Worm (Caenorhabditis elegans): ENCODE results near the gene acr-18.

The acr-18 gene

DNA sequence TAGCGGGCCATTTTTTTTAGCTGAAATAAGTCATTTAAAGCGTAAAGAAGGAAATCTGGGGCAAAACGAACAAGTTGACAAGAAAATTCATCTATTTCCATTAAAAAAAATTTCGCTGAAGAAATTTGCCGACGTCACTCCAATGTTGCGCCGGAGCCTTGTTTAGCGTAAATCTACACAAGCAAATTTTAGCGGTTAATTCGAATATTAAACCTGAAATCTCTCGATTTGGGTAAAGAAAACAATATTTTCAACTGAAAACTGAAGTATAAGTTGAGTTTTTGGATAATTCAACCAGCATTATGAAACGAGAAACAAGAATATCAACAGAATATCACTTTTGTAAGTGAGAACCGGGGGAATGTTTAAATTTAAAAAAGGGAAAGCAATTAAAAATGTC, 19.4 kb upstream of the acr-18 start, which contains the start of gene F28F8.9 (continued):
- no peak for TF ChIP-seq unc-130 (GFP tag; optimal IDR thresholded peaks at IDR 0.05)
- no peak for TF ChIP-seq F22D6.2 (tag; optimal IDR thresholded peaks at IDR 0.05)
- TF ChIP-seq bed-2 (GFP tag; IDR thresholded peaks at IDR 0.05), result no peak
- no peak for TF ChIP-seq ztf-28 (GFP tag; IDR thresholded peaks at IDR 0.05)
- no peak for TF ChIP-seq nhr-179 (tag; optimal IDR thresholded peaks at IDR 0.05)
- peak; percentile 48 for TF ChIP-seq dpl-1 (GFP tag; optimal IDR thresholded peaks at IDR 0.05)
- TF ChIP-seq lsl-1 (GFP tag; optimal IDR thresholded peaks at IDR 0.05), result no peak

DNA sequence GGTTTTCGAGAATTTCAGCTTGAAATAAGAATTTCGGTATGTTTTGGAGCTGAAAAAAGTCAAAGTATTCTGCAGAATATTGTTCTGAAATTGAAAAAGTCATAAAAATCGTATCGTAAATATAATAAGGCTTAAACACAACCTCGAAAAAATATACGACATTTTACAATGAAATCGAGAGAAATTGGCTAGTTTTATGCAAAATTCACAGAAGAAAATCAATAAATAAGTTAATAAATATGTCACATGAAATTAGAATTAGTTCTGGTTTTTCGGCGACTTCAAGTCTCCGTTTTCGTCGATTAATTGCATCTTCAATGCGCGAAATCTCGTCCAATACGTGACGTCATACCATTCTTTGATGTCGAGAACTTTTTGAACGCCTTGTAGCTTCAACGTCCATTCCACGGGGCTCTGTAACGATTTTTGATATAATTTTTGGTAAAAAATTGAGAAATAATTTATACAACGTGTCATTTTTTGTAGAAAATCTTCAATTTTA, 18.5 kb upstream of the acr-18 start, which contains the start of gene atx-3:
TSS of gene atx-3 (minus strand) at position 51 of the 502 bp plus-strand sequence.
- TF ChIP-seq attf-5 (GFP tag; optimal IDR thresholded peaks at IDR 0.05) (no peak), pha-4 (tag; optimal IDR thresholded peaks at IDR 0.05) (no peak), egrh-3 (GFP tag; IDR thresholded peaks at IDR 0.05) (no peak), xnd-1 (tag; optimal IDR thresholded peaks at IDR 0.05) (no peak)

ce11 chrV:15575305-15575704, 16.4 kb upstream of the acr-18 start, which contains the start of gene mdt-28:
Gene mdt-28, minus strand, starts transcription at chrV:15575405.
- TF ChIP-seq T07F8.4 (tag; optimal IDR thresholded peaks at IDR 0.05), result no peak

- TF ChIP-seq pha-4 (tag; optimal IDR thresholded peaks at IDR 0.05) (no peak), madf-6 (GFP tag; IDR thresholded peaks at IDR 0.05) (no peak), lag-1 (GFP tag; IDR thresholded peaks at IDR 0.05) (no peak), ztf-18 (tag; optimal IDR thresholded peaks at IDR 0.05) (no peak), sea-2 (GFP tag; IDR thresholded peaks at IDR 0.05) (no peak), madf-3 (GFP tag; IDR thresholded peaks at IDR 0.05) (no peak), F23B12.7 (tag; optimal IDR thresholded peaks at IDR 0.05; ENCODE audit: insufficient read depth) (no peak), egl-44 (GFP tag; IDR thresholded peaks at IDR 0.05) (no peak), sptf-2 (GFP tag; optimal IDR thresholded peaks at IDR 0.05) (no peak), Y95B8A.8 (GFP tag; IDR thresholded peaks at IDR 0.05) (no peak), him-1 (tag; optimal IDR thresholded peaks at IDR 0.05) (no peak), attf-5 (GFP tag; optimal IDR thresholded peaks at IDR 0.05) (no peak), F10E7.11 (tag; optimal IDR thresholded peaks at IDR 0.05) (no peak), K11D2.4 (GFP tag; IDR thresholded peaks at IDR 0.05) (no peak), ceh-79 (tag; optimal IDR thresholded peaks at IDR 0.05) (no peak), egrh-3 (GFP tag; IDR thresholded peaks at IDR 0.05) (no peak), nhr-27 (tag; optimal IDR thresholded peaks at IDR 0.05) (no peak), nhr-179 (tag; optimal IDR thresholded peaks at IDR 0.05) (no peak), C17E4.6 (GFP tag; IDR thresholded peaks at IDR 0.05) (no peak)
These were observed 13.7 kb upstream of the acr-18 start, which contains the start of gene fbxa-94 for ce11 chrV:15572613-15573012. Gene fbxa-94, plus strand, starts transcription at chrV:15572913.

DNA sequence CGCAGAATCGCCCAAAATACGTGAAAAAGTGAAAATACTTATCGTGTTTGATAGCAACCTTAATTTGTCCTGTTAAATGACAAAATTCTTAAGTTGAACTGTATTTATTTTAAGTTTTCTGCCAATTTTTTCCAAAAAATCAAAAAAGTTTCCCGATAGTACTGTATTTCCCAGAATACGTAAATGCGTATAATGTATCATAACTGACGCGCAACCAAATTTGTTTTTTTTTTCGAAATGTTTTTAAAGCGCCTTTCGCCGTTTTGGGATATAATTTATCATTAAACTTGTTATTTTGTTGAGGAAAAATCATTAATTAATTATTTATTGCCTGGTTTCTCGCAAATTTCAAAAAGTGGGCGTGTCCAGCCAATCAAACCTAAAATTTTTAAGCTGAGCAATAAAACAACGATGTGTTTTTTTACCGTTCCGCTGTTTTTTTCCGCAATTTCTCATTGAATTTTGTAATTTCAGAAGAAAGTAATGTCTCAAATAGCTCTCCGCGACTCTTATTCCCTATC, 12.1 kb upstream of the acr-18 start, which contains the start of gene fbxa-95:
TSS of gene fbxa-95 (plus strand) at position 471 of the 521 bp plus-strand sequence.
- TF ChIP-seq chd-7 (tag; optimal IDR thresholded peaks at IDR 0.05), result no peak
- peak; percentile 64 for TF ChIP-seq athp-1 (tag; optimal IDR thresholded peaks at IDR 0.05)
- peak; percentile 62 for TF ChIP-seq lsl-1 (GFP tag; optimal IDR thresholded peaks at IDR 0.05)
- TF ChIP-seq zfh-2 (GFP tag; conservative IDR thresholded peaks at IDR 0.05), result no peak
- TF ChIP-seq him-1 (tag; optimal IDR thresholded peaks at IDR 0.05), result peak; percentile 31
